Worm (Caenorhabditis elegans) whole organism, mixed stage, embryonic: ENCODE measurements around the gene T05A8.11.

Source experiments
- blmp-1 ChIP-seq: fragments of 150-350 bp; optimal IDR thresholded peaks from 2 replicates; lab custom pipeline; 2014; ENCODE audit warnings: missing biosample characterization, missing genetic modification characterization
- nhr-12 ChIP-seq: fragments of 150-350 bp; optimal IDR thresholded peaks from 2 replicates; lab custom pipeline; 2014; ENCODE audit warnings: missing biosample characterization, missing genetic modification characterization

DNA sequence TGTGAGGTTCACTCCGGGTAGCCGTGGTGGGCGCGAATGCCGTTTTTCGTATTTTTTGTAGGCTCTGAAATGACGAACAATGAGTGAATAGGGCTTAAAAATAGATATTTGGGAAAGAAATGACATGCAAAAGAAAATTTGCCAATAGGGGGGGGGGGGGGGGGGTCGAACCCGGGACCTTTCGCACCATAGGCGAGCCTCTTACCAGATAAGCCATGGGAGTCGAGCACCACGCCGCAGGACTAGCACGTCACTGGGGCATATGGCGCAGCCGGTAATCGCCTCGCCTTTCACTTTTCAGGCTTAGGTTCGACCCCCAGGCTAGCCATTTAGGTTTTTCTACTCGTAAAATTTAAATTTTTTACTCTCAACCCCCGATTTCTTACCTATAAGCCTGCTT, 6.2 kb downstream of the T05A8.11 start:
- TF ChIP-seq blmp-1 (tag; lab: Kevin White, UChicago) (no peak), nhr-12 (tag; lab: Kevin White, UChicago) (no peak)
